Worm (Caenorhabditis elegans) whole organism, mixed stage, embryonic: Measurements from ENCODE around the gene jmjd-1.1.

ENCODE experiments used
- elt-3 ChIP-seq: fragments of 150-350 bp; optimal IDR thresholded peaks from 2 replicates; lab custom pipeline; 2014; ENCODE audit warnings: missing biosample characterization, missing genetic modification characterization
- flh-1 ChIP-seq: fragments of 200-800 bp; sonication (Bioruptor generic); optimal IDR thresholded peaks from 2 replicates; lab custom pipeline; 2018; ENCODE audit warnings: mild to moderate bottlenecking, missing genetic modification characterization, moderate library complexity, missing compliant biosample characterization
- mab-5 ChIP-seq: fragments of 150-350 bp; optimal IDR thresholded peaks from 2 replicates; lab custom pipeline; 2014; ENCODE audit warnings: missing biosample characterization, missing genetic modification characterization
- mep-1 ChIP-seq: fragments of 150-350 bp; optimal IDR thresholded peaks from 2 replicates; lab custom pipeline; 2017; ENCODE audit warnings: missing biosample characterization, missing genetic modification reagents, missing genetic modification characterization, inconsistent platforms
- unc-39 ChIP-seq: fragments of 150-350 bp; optimal IDR thresholded peaks from 2 replicates; lab custom pipeline; 2014; ENCODE audit warnings: missing biosample characterization, missing genetic modification characterization
- unc-62 ChIP-seq: fragments of 150-350 bp; optimal IDR thresholded peaks from 2 replicates; lab custom pipeline; 2014; ENCODE audit warnings: missing biosample characterization, missing genetic modification reagents, missing genetic modification characterization

DNA sequence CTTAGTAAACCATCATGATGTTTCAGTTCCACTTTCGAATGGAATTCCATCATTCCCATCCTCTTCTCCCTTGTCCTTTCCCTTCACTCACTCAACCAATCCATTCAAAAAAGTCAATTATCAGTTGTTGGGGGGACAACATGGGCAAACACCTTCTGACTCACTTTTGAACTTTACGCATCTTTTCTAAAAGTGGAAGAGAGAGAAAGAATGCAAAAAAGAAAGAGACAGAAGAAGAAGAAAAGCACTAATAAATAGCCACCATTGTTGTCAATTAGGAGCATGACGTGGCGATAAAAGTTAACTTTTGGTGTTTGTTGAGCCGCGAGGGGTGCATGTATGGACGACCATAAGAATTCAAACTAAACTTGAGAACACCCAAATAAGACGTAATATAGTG lies 18.3 kb upstream of the jmjd-1.1 start:
- no peak for TF ChIP-seq elt-3
- TF ChIP-seq unc-39, result no peak
- no peak for TF ChIP-seq mep-1
- TF ChIP-seq unc-62 (GFP tag; lab: Kevin White, UChicago), result no peak
- no peak for TF ChIP-seq flh-1 (GFP tag; lab: Kevin White, UChicago)
- TF ChIP-seq mab-5 (tag; lab: Kevin White, UChicago), result no peak
